Worm (Caenorhabditis elegans) whole organism, L3 larva: ENCODE results near the gene fbxa-60.

Experiments used
- R02D3.7 ChIP-seq: fragments of 150-350 bp; optimal IDR thresholded peaks from 2 replicates; lab custom pipeline; 2014; ENCODE audit warnings: missing biosample characterization, missing genetic modification characterization
- aly-2 ChIP-seq: fragments of 150-350 bp; optimal IDR thresholded peaks from 2 replicates; lab custom pipeline; 2014; ENCODE audit warnings: missing biosample characterization, missing genetic modification characterization
- ama-1 ChIP-seq: fragments of 150-350 bp; optimal IDR thresholded peaks from 2 replicates; lab custom pipeline; 2018
- ceh-16 ChIP-seq: sonication (generic microtip); optimal IDR thresholded peaks from 2 replicates; lab custom pipeline; 2017; ENCODE audit warnings: missing biosample characterization, missing genetic modification characterization
- ceh-28 ChIP-seq: fragments of 150-350 bp; optimal IDR thresholded peaks from 2 replicates; lab custom pipeline; 2014; ENCODE audit warnings: missing biosample characterization, missing genetic modification reagents, missing genetic modification characterization
- daf-12 ChIP-seq: fragments of 150-350 bp; optimal IDR thresholded peaks from 2 replicates; lab custom pipeline; 2014; ENCODE audit warnings: missing biosample characterization, missing genetic modification reagents, missing genetic modification characterization
- egl-27 ChIP-seq: sonication (generic microtip); optimal IDR thresholded peaks from 4 replicates; lab custom pipeline; 2017; ENCODE audit warnings: missing biosample characterization, missing genetic modification reagents, missing genetic modification characterization
- egl-5 ChIP-seq: fragments of 150-350 bp; optimal IDR thresholded peaks from 2 replicates; lab custom pipeline; 2017; ENCODE audit warnings: missing biosample characterization, missing genetic modification reagents, missing genetic modification characterization, inconsistent platforms
- elt-1 ChIP-seq: fragments of 150-350 bp; optimal IDR thresholded peaks from 2 replicates; lab custom pipeline; 2014; ENCODE audit warnings: missing biosample characterization, missing genetic modification characterization
- elt-2 ChIP-seq: sonication (generic microtip); optimal IDR thresholded peaks from 2 replicates; lab custom pipeline; 2016; ENCODE audit warnings: missing genetic modification reagents, mild to moderate bottlenecking, missing genetic modification characterization, missing compliant biosample characterization
- elt-3 ChIP-seq, 3 experiments: fragments of 150-350 bp in 1 of 3; sonication (generic microtip) in 2 of 3; optimal IDR thresholded peaks; 2 replicates in 2 of 3; 4 replicates in 1 of 3; lab custom pipeline; 2014 to 2017; ENCODE audit warnings: missing biosample characterization in 3 of 3, missing genetic modification characterization in 3 of 3
- eor-1 ChIP-seq, 2 experiments: fragments of 150-350 bp; optimal IDR thresholded peaks; 2 replicates each; lab custom pipeline; 2014 to 2018; ENCODE audit warnings: missing biosample characterization in 2 of 2, missing genetic modification characterization in 2 of 2
- fkh-10 ChIP-seq: sonication (generic microtip); optimal IDR thresholded peaks from 2 replicates; lab custom pipeline; 2017; ENCODE audit warnings: missing biosample characterization, missing genetic modification reagents, missing genetic modification characterization
- fkh-2 ChIP-seq: fragments of 150-350 bp; optimal IDR thresholded peaks from 2 replicates; lab custom pipeline; 2014; ENCODE audit warnings: missing biosample characterization, missing genetic modification reagents, missing genetic modification characterization
- hmg-11 ChIP-seq: sonication (generic microtip); optimal IDR thresholded peaks from 2 replicates; lab custom pipeline; 2016; ENCODE audit warnings: missing genetic modification characterization, missing compliant biosample characterization
- lin-15B ChIP-seq: fragments of 150-350 bp; optimal IDR thresholded peaks from 2 replicates; lab custom pipeline; 2014; ENCODE audit warnings: missing biosample characterization, missing genetic modification characterization
- lin-39 ChIP-seq: fragments of 150-350 bp; optimal IDR thresholded peaks from 2 replicates; lab custom pipeline; 2018; ENCODE audit warnings: missing biosample characterization, missing genetic modification reagents, missing genetic modification characterization
- mdl-1 ChIP-seq: fragments of 150-350 bp; optimal IDR thresholded peaks from 2 replicates; lab custom pipeline; 2014; ENCODE audit warnings: missing biosample characterization, missing genetic modification characterization
- mml-1 ChIP-seq: fragments of 150-350 bp; sonication (generic microtip); optimal IDR thresholded peaks from 3 replicates; lab custom pipeline; 2014; ENCODE audit warnings: missing biosample characterization, missing genetic modification characterization
- nfya-1 ChIP-seq: sonication (generic microtip); optimal IDR thresholded peaks from 2 replicates; lab custom pipeline; 2017; ENCODE audit warnings: missing genetic modification characterization, mild to moderate bottlenecking, missing compliant biosample characterization, antibody characterized with exemption, moderate library complexity; ENCODE audit not compliant: insufficient read depth
- nhr-25 ChIP-seq: sonication (generic microtip); optimal IDR thresholded peaks from 2 replicates; lab custom pipeline; 2017; ENCODE audit warnings: missing biosample characterization, missing genetic modification characterization
- nhr-43 ChIP-seq: sonication (generic microtip); optimal IDR thresholded peaks from 2 replicates; lab custom pipeline; 2016; ENCODE audit warnings: mild to moderate bottlenecking, missing genetic modification characterization, missing compliant biosample characterization; ENCODE audit not compliant: poor library complexity, severe bottlenecking
- nhr-67 ChIP-seq: fragments of 150-350 bp; optimal IDR thresholded peaks from 2 replicates; lab custom pipeline; 2014; ENCODE audit warnings: missing biosample characterization, missing genetic modification characterization
- nhr-76 ChIP-seq: fragments of 150-350 bp; sonication (generic microtip); optimal IDR thresholded peaks from 5 replicates; lab custom pipeline; 2014; ENCODE audit warnings: missing biosample characterization, missing genetic modification characterization
- nhr-77 ChIP-seq: fragments of 150-350 bp; optimal IDR thresholded peaks from 2 replicates; lab custom pipeline; 2014; ENCODE audit warnings: missing biosample characterization, missing genetic modification characterization
- pha-4 ChIP-seq: fragments of 150-350 bp; optimal IDR thresholded peaks from 2 replicates; lab custom pipeline; 2014; ENCODE audit warnings: missing biosample characterization, missing genetic modification reagents, missing genetic modification characterization
- pqm-1 ChIP-seq: fragments of 150-350 bp; optimal IDR thresholded peaks from 2 replicates; lab custom pipeline; 2017; ENCODE audit warnings: missing biosample characterization, missing genetic modification characterization, inconsistent platforms
- sea-2 ChIP-seq: fragments of 150-350 bp; sonication (generic microtip); optimal IDR thresholded peaks from 4 replicates; lab custom pipeline; 2014; ENCODE audit warnings: missing biosample characterization, missing genetic modification reagents, missing genetic modification characterization
- skn-1 ChIP-seq: fragments of 150-350 bp; optimal IDR thresholded peaks from 2 replicates; lab custom pipeline; 2014; ENCODE audit warnings: missing biosample characterization, missing genetic modification characterization
- snpc-4 ChIP-seq: fragments of 150-350 bp; optimal IDR thresholded peaks from 2 replicates; lab custom pipeline; 2014; ENCODE audit warnings: missing biosample characterization, missing genetic modification characterization
- unc-39 ChIP-seq: sonication (generic microtip); optimal IDR thresholded peaks from 4 replicates; lab custom pipeline; 2017; ENCODE audit warnings: missing biosample characterization, missing genetic modification characterization
- ztf-4 ChIP-seq: fragments of 150-350 bp; optimal IDR thresholded peaks from 2 replicates; lab custom pipeline; 2014; ENCODE audit warnings: missing biosample characterization, missing genetic modification characterization

The fbxa-60 gene

ce11 chrIII:946250-946725 is at the start of gene fbxa-60:
Gene fbxa-60 (minus strand): TSS chrIII:946300.
- TF ChIP-seq pqm-1 (tag; lab: Kevin White, UChicago) (peak; percentile 15), elt-2 (tag; lab: Kevin White, UChicago) (peak; percentile 79), lin-15B (tag; lab: Kevin White, UChicago) (no peak), pha-4 (tag; lab: Kevin White, UChicago) (peak; percentile 19)

ce11 chrIII:991581-991980 is 45.5 kb upstream of the fbxa-60 start, which contains the start of gene trp-2:
Gene trp-2 (plus strand): TSS chrIII:991881.
- TF ChIP-seq elt-1 (no peak), egl-5 (no peak), egl-27 (tag; lab: Kevin White, UChicago) (no peak), nhr-67 (tag; lab: Kevin White, UChicago) (no peak), ama-1 (no peak), aly-2 (tag; lab: Kevin White, UChicago) (no peak), eor-1 (tag; optimal IDR thresholded peaks at IDR 0.05; lab: Kevin White, UChicago) (no peak), ztf-4 (no peak), unc-39 (tag; lab: Kevin White, UChicago) (no peak), skn-1 (no peak)

- no peak for TF ChIP-seq ama-1
- peak; percentile 84 for TF ChIP-seq fkh-10 (GFP tag; lab: Kevin White, UChicago)
These were observed 43.5 kb upstream of the fbxa-60 start for ce11 chrIII:989558-989957.

ce11 chrIII:982961-983360 is 36.9 kb upstream of the fbxa-60 start, which contains the start of gene tbc-10:
Gene tbc-10 (plus strand): TSS chrIII:983261.
- TF ChIP-seq daf-12 (no peak), elt-3 (tag; optimal IDR thresholded peaks at IDR 0.05; lab: Kevin White, UChicago) (no peak), snpc-4 (no peak), lin-15B (tag; lab: Kevin White, UChicago) (no peak), nfya-1 (no peak), elt-1 (no peak), sea-2 (GFP tag; lab: Kevin White, UChicago) (no peak), nhr-76 (tag; lab: Kevin White, UChicago) (no peak), nhr-43 (tag; lab: Kevin White, UChicago) (no peak)

- peak; percentile 89 for TF ChIP-seq ceh-28 (tag; lab: Kevin White, UChicago)
- no peak for TF ChIP-seq ama-1
- peak; percentile 77 for TF ChIP-seq nfya-1
- no peak for TF ChIP-seq nhr-43 (tag; lab: Kevin White, UChicago)
- TF ChIP-seq lin-15B (tag; lab: Kevin White, UChicago) = no peak
- TF ChIP-seq elt-3 (tag; optimal IDR thresholded peaks at IDR 0.05; lab: Kevin White, UChicago) = no peak
- peak; percentile 55 for TF ChIP-seq hmg-11 (tag; lab: Kevin White, UChicago)
- peak; percentile 45 for TF ChIP-seq elt-2 (tag; lab: Kevin White, UChicago)
- TF ChIP-seq nhr-25 (tag; lab: Kevin White, UChicago) = peak; percentile 1
- TF ChIP-seq lin-39 (tag; lab: Kevin White, UChicago) = peak; percentile 70
- TF ChIP-seq sea-2 (GFP tag; lab: Kevin White, UChicago) = no peak
These were observed 35.9 kb upstream of the fbxa-60 start for ce11 chrIII:981960-982359.

- TF ChIP-seq elt-2 (tag; lab: Kevin White, UChicago) (no peak), mml-1 (tag; lab: Kevin White, UChicago) (no peak), nhr-76 (tag; lab: Kevin White, UChicago) (no peak), mdl-1 (no peak), nhr-77 (tag; lab: Kevin White, UChicago) (no peak), ceh-16 (no peak), R02D3.7 (no peak), fkh-2 (no peak), pha-4 (tag; lab: Kevin White, UChicago) (no peak), nhr-43 (tag; lab: Kevin White, UChicago) (no peak)
These were observed 32.8 kb upstream of the fbxa-60 start for ce11 chrIII:978889-979288.
